Fruit fly (Drosophila melanogaster): ENCODE measurements around the gene Krn.

Gene Krn

DNA sequence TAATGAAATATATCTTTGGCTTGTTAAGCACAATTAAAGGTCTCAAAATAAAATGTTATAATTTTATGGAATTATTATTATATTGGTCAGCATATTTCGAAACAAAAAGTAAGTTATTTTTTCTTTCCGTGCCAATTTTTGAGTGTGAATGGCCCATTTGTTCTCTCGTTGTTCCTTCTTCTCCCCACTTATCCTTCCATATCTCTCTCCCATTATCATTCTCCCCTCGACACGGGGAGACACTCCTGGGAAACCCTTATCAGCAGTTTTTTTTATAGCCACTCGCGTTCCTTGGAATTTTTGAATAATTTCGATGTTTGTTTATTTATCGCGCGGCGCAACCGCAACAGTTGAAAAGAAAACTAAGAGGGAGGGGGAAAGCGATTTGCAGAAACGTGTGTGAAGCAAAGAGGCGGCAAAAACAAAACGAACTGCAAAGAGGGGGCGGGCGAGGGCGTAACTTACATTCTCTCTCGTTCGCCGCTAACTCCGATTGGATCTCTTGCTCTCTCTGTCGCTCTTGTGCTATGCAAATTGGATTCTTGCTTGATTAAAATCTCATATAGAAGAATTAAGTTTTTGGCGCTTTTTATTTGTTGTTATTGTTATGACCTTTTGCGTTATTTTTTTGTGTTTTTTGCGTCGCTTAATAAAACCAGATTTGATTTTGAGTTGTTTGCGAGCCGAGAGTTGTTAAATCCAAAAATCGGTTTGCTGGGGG lies 13.7 kb upstream of the Krn start (continued):
- no peak for TF ChIP-seq fu2 (GFP tag; optimal IDR thresholded peaks at IDR 0.05)
- TF ChIP-seq ab (GFP tag; optimal IDR thresholded peaks at IDR 0.05), result no peak
- TF ChIP-seq grn (GFP tag; optimal IDR thresholded peaks at IDR 0.05), result peak; percentile 30
- no peak for TF ChIP-seq CG11093 (GFP tag; IDR thresholded peaks at IDR 0.05)
- TF ChIP-seq vvl (GFP tag; IDR thresholded peaks at IDR 0.05), result peak; percentile 22; the same call in 1 of the 2 replicates
- 0 out of 3 replicates have a peak, but pooled peaks have one; percentile 43 for TF ChIP-seq ci (GFP tag; IDR thresholded peaks at IDR 0.05)
- no peak for TF ChIP-seq kah (GFP tag; optimal IDR thresholded peaks at IDR 0.05)
- no peak for TF ChIP-seq az2 (GFP tag; optimal IDR thresholded peaks at IDR 0.05)
- TF ChIP-seq sd (tag; optimal IDR thresholded peaks at IDR 0.05), result peak; percentile 66
- no peak for TF ChIP-seq da (GFP tag; optimal IDR thresholded peaks at IDR 0.05)
- no peak for TF ChIP-seq CG10147 (GFP tag; optimal IDR thresholded peaks at IDR 0.05)
- no peak for TF ChIP-seq HLHmδ (GFP tag; optimal IDR thresholded peaks at IDR 0.05)
- no peak for TF ChIP-seq unc-4 (GFP tag; IDR thresholded peaks at IDR 0.05; ENCODE audit: partially characterized antibody)
- no peak for TF ChIP-seq z (GFP tag; IDR thresholded peaks at IDR 0.05)
- TF ChIP-seq CG17829 (tag; optimal IDR thresholded peaks at IDR 0.05), result no peak
- TF ChIP-seq CG2875 (GFP tag; optimal IDR thresholded peaks at IDR 0.05), result no peak
- no peak for TF ChIP-seq pita (GFP tag; optimal IDR thresholded peaks at IDR 0.05)
- TF ChIP-seq wor (GFP tag; IDR thresholded peaks at IDR 0.05), result no peak
- no peak for TF ChIP-seq vfl (GFP tag; optimal IDR thresholded peaks at IDR 0.05)
- TF ChIP-seq CG9609 (GFP tag; optimal IDR thresholded peaks at IDR 0.05), result no peak
- no peak for TF ChIP-seq CG6813 (GFP tag; optimal IDR thresholded peaks at IDR 0.05)
- TF ChIP-seq E2f1 (GFP tag; IDR thresholded peaks at IDR 0.05), result no peak
- no peak for TF ChIP-seq chm (GFP tag; IDR thresholded peaks at IDR 0.05)
- TF ChIP-seq bcd (GFP tag; optimal IDR thresholded peaks at IDR 0.05), result no peak
- TF ChIP-seq bowl (GFP tag; IDR thresholded peaks at IDR 0.05), result no peak
- TF ChIP-seq CG8388 (GFP tag; optimal IDR thresholded peaks at IDR 0.05), result no peak
- no peak for TF ChIP-seq CG14860 (GFP tag; IDR thresholded peaks at IDR 0.05; ENCODE audit: partially characterized antibody)
- no peak for TF ChIP-seq CG4282 (GFP tag; optimal IDR thresholded peaks at IDR 0.05)
- no peak for TF ChIP-seq CG1024 (GFP tag; IDR thresholded peaks at IDR 0.05)
- no peak for TF ChIP-seq CG13287 (GFP tag; IDR thresholded peaks at IDR 0.05; ENCODE audit: partially characterized antibody)
- TF ChIP-seq CG17912 (GFP tag; optimal IDR thresholded peaks at IDR 0.05), result no peak
- TF ChIP-seq Elba2 (GFP tag; optimal IDR thresholded peaks at IDR 0.05), result no peak
- TF ChIP-seq exex (tag; optimal IDR thresholded peaks at IDR 0.05), result no peak
- TF ChIP-seq odd (GFP tag; optimal IDR thresholded peaks at IDR 0.05), result no peak
- TF ChIP-seq CG7372 (GFP tag; IDR thresholded peaks at IDR 0.05), result no peak
- TF ChIP-seq NFAT (GFP tag; IDR thresholded peaks at IDR 0.05), result no peak
- no peak for TF ChIP-seq CG6254 (GFP tag; optimal IDR thresholded peaks at IDR 0.05)
- TF ChIP-seq kni (GFP tag; optimal IDR thresholded peaks at IDR 0.05), result no peak
- no peak for TF ChIP-seq BtbVII (GFP tag; optimal IDR thresholded peaks at IDR 0.05)
- no peak for TF ChIP-seq CG11696 (GFP tag; IDR thresholded peaks at IDR 0.05)
- no peak for TF ChIP-seq Fer2 (tag; optimal IDR thresholded peaks at IDR 0.05)
- no peak for TF ChIP-seq CG10431 (GFP tag; optimal IDR thresholded peaks at IDR 0.05)
- TF ChIP-seq CkIIα-i1 (GFP tag; IDR thresholded peaks at IDR 0.05), result no peak
- TF ChIP-seq CG6854 (GFP tag; optimal IDR thresholded peaks at IDR 0.05), result no peak
- peak; percentile 49 for TF ChIP-seq sens (GFP tag)
- TF ChIP-seq MTF-1 (GFP tag; optimal IDR thresholded peaks at IDR 0.05; ENCODE audit: borderline replicate concordance), result no peak
- TF ChIP-seq tgo (GFP tag; IDR thresholded peaks at IDR 0.05), result no peak
- no peak for TF ChIP-seq CG7745 (tag; optimal IDR thresholded peaks at IDR 0.05)
- no peak for TF ChIP-seq seq (GFP tag; IDR thresholded peaks at IDR 0.05)
- no peak for TF ChIP-seq CG10462 (GFP tag; optimal IDR thresholded peaks at IDR 0.05)
- TF ChIP-seq Hr3 (GFP tag; optimal IDR thresholded peaks at IDR 0.05), result no peak

Data from whole organism, embryonic.